Worm (Caenorhabditis elegans): ENCODE measurements around the gene srg-9.

srg-9 gene

DNA sequence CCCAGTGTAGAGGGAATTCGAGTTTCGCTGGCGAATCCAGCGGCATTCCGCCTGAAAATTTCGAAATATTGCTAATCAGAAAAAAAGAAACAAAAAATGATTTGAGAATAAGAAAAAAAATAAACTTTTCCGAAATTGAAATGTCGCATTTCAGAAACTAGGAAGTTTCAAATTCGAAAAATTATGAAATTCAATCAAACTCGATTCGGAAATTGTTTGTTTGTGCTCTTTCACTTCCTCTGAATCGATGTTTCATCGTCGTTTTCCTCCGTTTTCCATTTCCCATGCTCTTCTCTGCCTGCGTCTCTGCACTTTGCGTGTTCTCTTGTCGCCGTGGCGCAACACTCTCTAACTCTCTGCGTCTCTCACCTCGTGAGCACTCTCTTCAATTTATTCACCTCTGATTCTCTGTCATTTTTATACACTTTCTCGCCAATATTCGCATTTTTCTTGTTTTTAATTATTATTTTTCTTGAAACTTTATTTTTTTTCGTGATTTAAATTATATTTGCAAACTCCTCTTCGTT lies 21.8 kb upstream of the srg-9 start, which contains the start of gene C18F10.7 (continued):
- no peak for TF ChIP-seq nhr-25 (tag; optimal IDR thresholded peaks at IDR 0.05; ENCODE audit: borderline replicate concordance, insufficient read depth)
- TF ChIP-seq Y48G9A.11 (GFP tag; IDR thresholded peaks at IDR 0.05) = peak; percentile 53
- TF ChIP-seq nhr-237 (tag; optimal IDR thresholded peaks at IDR 0.05) = no peak
- no peak for TF ChIP-seq nhr-11 (tag; optimal IDR thresholded peaks at IDR 0.05)
- no peak for TF ChIP-seq ZK337.2 (GFP tag; IDR thresholded peaks at IDR 0.05)
- TF ChIP-seq unc-39 (tag; optimal IDR thresholded peaks at IDR 0.05) = no peak
- TF ChIP-seq lin-29 (GFP tag; IDR thresholded peaks at IDR 0.05) = no peak
- no peak for TF ChIP-seq lin-38 (GFP tag; IDR thresholded peaks at IDR 0.05)
- no peak for TF ChIP-seq mxl-2 (GFP tag; conservative IDR thresholded peaks at IDR 0.05)
- no peak for TF ChIP-seq ceh-44 (GFP tag; IDR thresholded peaks at IDR 0.05)
- TF ChIP-seq spr-1 (tag; optimal IDR thresholded peaks at IDR 0.05) = peak; percentile 13
- TF ChIP-seq lin-1 (GFP tag; IDR thresholded peaks at IDR 0.05) = no peak
- no peak for TF ChIP-seq daf-12 (tag; optimal IDR thresholded peaks at IDR 0.05)
- peak in 1 of 2 experiments; percentile 70 for TF ChIP-seq unc-62 (GFP tag; optimal IDR thresholded peaks at IDR 0.05 in 1 of 2)
- no peak for TF ChIP-seq unc-62 (tag; optimal IDR thresholded peaks at IDR 0.05)
- peak; percentile 8 for TF ChIP-seq F49E8.2 (tag; optimal IDR thresholded peaks at IDR 0.05; ENCODE audit: borderline replicate concordance)
- TF ChIP-seq nhr-10 (tag; optimal IDR thresholded peaks at IDR 0.05) = no peak
- TF ChIP-seq hlh-30 (tag; optimal IDR thresholded peaks at IDR 0.05; ENCODE audit: insufficient read depth) = peak; percentile 95
- no peak for TF ChIP-seq egl-27 (tag; optimal IDR thresholded peaks at IDR 0.05)
- TF ChIP-seq dmd-6 (GFP tag; IDR thresholded peaks at IDR 0.05) = peak; percentile 18; the same call in 1 of the 2 replicates
- no peak for TF ChIP-seq pha-4 (GFP tag; IDR thresholded peaks at IDR 0.05)
- peak; percentile 60 for TF ChIP-seq pha-4 (tag; optimal IDR thresholded peaks at IDR 0.05)
- TF ChIP-seq saeg-2 (GFP tag; IDR thresholded peaks at IDR 0.05) = no peak
- peak; percentile 21 for TF ChIP-seq nhr-6 (tag; optimal IDR thresholded peaks at IDR 0.05)
- peak; percentile 25 for TF ChIP-seq nhr-28 (tag; optimal IDR thresholded peaks at IDR 0.05)
- no peak for TF ChIP-seq dmd-8 (GFP tag; IDR thresholded peaks at IDR 0.05)
- no peak for TF ChIP-seq zag-1 (tag; optimal IDR thresholded peaks at IDR 0.05)
- TF ChIP-seq fkh-10 (GFP tag; optimal IDR thresholded peaks at IDR 0.05) = peak; percentile 9
- no peak for TF ChIP-seq ceh-20 (GFP tag; IDR thresholded peaks at IDR 0.05)
- no peak for TF ChIP-seq Y105C5A.15 (GFP tag; IDR thresholded peaks at IDR 0.05)
- TF ChIP-seq mdl-1 (tag; optimal IDR thresholded peaks at IDR 0.05) = peak; percentile 84 to 94
- TF ChIP-seq pqm-1 (tag; optimal IDR thresholded peaks at IDR 0.05) = no peak
- TF ChIP-seq nhr-76 (tag; optimal IDR thresholded peaks at IDR 0.05) = no peak
- TF ChIP-seq D1046.2 (GFP tag; IDR thresholded peaks at IDR 0.05) = no peak
- no peak; the same call in 1 of the 2 replicates for TF ChIP-seq snpc-1.2 (GFP tag; IDR thresholded peaks at IDR 0.05)
- TF ChIP-seq aly-2 (tag; optimal IDR thresholded peaks at IDR 0.05) = no peak
- TF ChIP-seq vab-7 (GFP tag; IDR thresholded peaks at IDR 0.05) = no peak
- TF ChIP-seq ctbp-1 (GFP tag; IDR thresholded peaks at IDR 0.05) = no peak
- TF ChIP-seq cey-2 (tag; optimal IDR thresholded peaks at IDR 0.05; ENCODE audit: borderline replicate concordance, insufficient read depth) = no peak
- peak in 1 of 2 experiments; percentile 45 for TF ChIP-seq lsy-2 (tag; optimal IDR thresholded peaks at IDR 0.05)
- no peak for TF ChIP-seq dve-1 (tag; optimal IDR thresholded peaks at IDR 0.05; ENCODE audit: insufficient read depth)
- no peak for TF ChIP-seq attf-4 (tag; optimal IDR thresholded peaks at IDR 0.05)
- TF ChIP-seq duxl-1 (tag; optimal IDR thresholded peaks at IDR 0.05; ENCODE audit: poor library complexity) = no peak
- TF ChIP-seq nhr-102 (tag; optimal IDR thresholded peaks at IDR 0.05) = peak; percentile 1
- no peak for TF ChIP-seq F10B5.3 (tag; optimal IDR thresholded peaks at IDR 0.05)
- no peak for TF ChIP-seq R02D3.7 (tag; optimal IDR thresholded peaks at IDR 0.05)
- peak; percentile 69 for TF ChIP-seq hlh-11 (tag; optimal IDR thresholded peaks at IDR 0.05)
- no peak for TF ChIP-seq nhr-77 (tag; optimal IDR thresholded peaks at IDR 0.05)
- no peak for TF ChIP-seq ces-1 (GFP tag; optimal IDR thresholded peaks at IDR 0.05)
- TF ChIP-seq ceh-32 (tag; optimal IDR thresholded peaks at IDR 0.05; ENCODE audit: poor library complexity) = no peak
- no peak for TF ChIP-seq gei-8 (GFP tag; optimal IDR thresholded peaks at IDR 0.05)

All from whole organism, L4 larva.